Worm (Caenorhabditis elegans) whole organism, L4 larva: ENCODE data around the gene T05A12.3.

Experiments
- Y5F2A.4 ChIP-seq: fragments of 200-800 bp; sonication (Bioruptor generic); optimal IDR thresholded peaks from 2 replicates; lab custom pipeline; 2018; ENCODE audit warnings: mild to moderate bottlenecking, missing genetic modification characterization, missing compliant biosample characterization
- ama-1 ChIP-seq: fragments of 150-350 bp; optimal IDR thresholded peaks from 2 replicates; lab custom pipeline; 2014; ENCODE audit warnings: inconsistent platforms, mixed read lengths
- ceh-82 ChIP-seq: sonication (generic microtip); optimal IDR thresholded peaks from 2 replicates; lab custom pipeline; 2017; ENCODE audit warnings: missing biosample characterization, missing genetic modification characterization
- egl-27 ChIP-seq: sonication (generic microtip); optimal IDR thresholded peaks from 3 replicates; lab custom pipeline; 2017; ENCODE audit warnings: missing biosample characterization, missing genetic modification reagents, missing genetic modification characterization
- hlh-30 ChIP-seq: sonication (generic microtip); optimal IDR thresholded peaks from 2 replicates; lab custom pipeline; 2017; ENCODE audit warnings: antibody characterized with exemption, mild to moderate bottlenecking, missing genetic modification characterization, missing compliant biosample characterization; ENCODE audit not compliant: insufficient read depth
- nhr-11 ChIP-seq: fragments of 150-350 bp; optimal IDR thresholded peaks from 2 replicates; lab custom pipeline; 2014; ENCODE audit warnings: missing biosample characterization, missing genetic modification characterization
- nhr-111 ChIP-seq: fragments of 200-800 bp; sonication (Bioruptor generic); optimal IDR thresholded peaks from 2 replicates; lab custom pipeline; 2018; ENCODE audit warnings: mild to moderate bottlenecking, missing genetic modification characterization, missing compliant biosample characterization
- nhr-237 ChIP-seq: sonication (generic microtip); optimal IDR thresholded peaks from 2 replicates; lab custom pipeline; 2017; ENCODE audit warnings: missing biosample characterization, missing genetic modification characterization
- nhr-25 ChIP-seq: sonication (generic microtip); optimal IDR thresholded peaks from 2 replicates; lab custom pipeline; 2017; ENCODE audit warnings: missing genetic modification characterization, mild to moderate bottlenecking, missing compliant biosample characterization, antibody characterized with exemption, moderate library complexity, borderline replicate concordance; ENCODE audit not compliant: insufficient read depth
- pqm-1 ChIP-seq: sonication (generic microtip); optimal IDR thresholded peaks from 2 replicates; lab custom pipeline; 2017; ENCODE audit warnings: missing biosample characterization, missing genetic modification characterization
- sdz-12 ChIP-seq: fragments of 200-800 bp; sonication (Bioruptor generic); optimal IDR thresholded peaks from 2 replicates; lab custom pipeline; 2018; ENCODE audit warnings: mild to moderate bottlenecking, missing genetic modification characterization, missing compliant biosample characterization
- ztf-11 ChIP-seq: fragments of 150-350 bp; optimal IDR thresholded peaks from 2 replicates; lab custom pipeline; 2014; ENCODE audit warnings: missing biosample characterization, missing genetic modification characterization

- no peak for TF ChIP-seq nhr-11 (tag; lab: Kevin White, UChicago)
- no peak for TF ChIP-seq ztf-11 (tag; lab: Kevin White, UChicago)
- peak; percentile 14 for TF ChIP-seq pqm-1 (tag; lab: Kevin White, UChicago)
- no peak for TF ChIP-seq ama-1 (lab: Kevin White, UChicago)
- TF ChIP-seq sdz-12 = no peak
- no peak for TF ChIP-seq nhr-25 (tag; lab: Kevin White, UChicago)
- TF ChIP-seq nhr-111 (GFP tag; lab: Kevin White, UChicago) = no peak
- no peak for TF ChIP-seq egl-27
- TF ChIP-seq nhr-237 (tag; lab: Kevin White, UChicago) = no peak
- no peak for TF ChIP-seq ceh-82 (tag; lab: Kevin White, UChicago)
- TF ChIP-seq hlh-30 = peak; percentile 39
- no peak for TF ChIP-seq Y5F2A.4 (GFP tag; lab: Kevin White, UChicago)
These were observed 45.7 kb downstream of the T05A12.3 start for ce11 chrIV:6841562-6842282.
